Worm (Caenorhabditis elegans) whole organism, mixed stage, embryonic: Measurements from ENCODE around the gene srd-12.

ENCODE experiments used
- bed-3 ChIP-seq: fragments of 200-800 bp; sonication (Bioruptor generic); optimal IDR thresholded peaks from 3 replicates; lab custom pipeline; 2018; ENCODE audit warnings: mild to moderate bottlenecking, missing genetic modification characterization, moderate library complexity, missing compliant biosample characterization
- ceh-39 ChIP-seq: fragments of 150-350 bp; optimal IDR thresholded peaks from 2 replicates; lab custom pipeline; 2014; ENCODE audit warnings: missing biosample characterization, missing genetic modification characterization
- elt-1 ChIP-seq: sonication (generic microtip); optimal IDR thresholded peaks from 2 replicates; lab custom pipeline; 2017; ENCODE audit warnings: missing genetic modification characterization, mild to moderate bottlenecking, missing compliant biosample characterization, antibody characterized with exemption, moderate library complexity, borderline replicate concordance; ENCODE audit not compliant: insufficient read depth
- lin-13 ChIP-seq: fragments of 150-350 bp; optimal IDR thresholded peaks from 2 replicates; lab custom pipeline; 2014; ENCODE audit warnings: missing biosample characterization, missing genetic modification characterization
- lsy-2 ChIP-seq: fragments of 150-350 bp; optimal IDR thresholded peaks from 2 replicates; lab custom pipeline; 2014; ENCODE audit warnings: missing biosample characterization, missing genetic modification characterization
- mab-5 ChIP-seq: fragments of 150-350 bp; optimal IDR thresholded peaks from 2 replicates; lab custom pipeline; 2014; ENCODE audit warnings: missing biosample characterization, missing genetic modification characterization
- nhr-2 ChIP-seq: fragments of 150-350 bp; optimal IDR thresholded peaks from 2 replicates; lab custom pipeline; 2014; ENCODE audit warnings: missing biosample characterization, missing genetic modification characterization
- nhr-76 ChIP-seq: sonication (generic microtip); optimal IDR thresholded peaks from 2 replicates; lab custom pipeline; 2017; ENCODE audit warnings: missing biosample characterization, missing genetic modification characterization
- pha-4 ChIP-seq: fragments of 150-350 bp; optimal IDR thresholded peaks from 2 replicates; lab custom pipeline; 2018; ENCODE audit warnings: missing biosample characterization, missing genetic modification reagents, missing genetic modification characterization
- sem-2 ChIP-seq: fragments of 200-800 bp; sonication (Bioruptor generic); optimal IDR thresholded peaks from 2 replicates; lab custom pipeline; 2018; ENCODE audit warnings: mild to moderate bottlenecking, missing genetic modification characterization, missing compliant biosample characterization
- snpc-4 ChIP-seq: fragments of 150-350 bp; optimal IDR thresholded peaks from 2 replicates; lab custom pipeline; 2014; ENCODE audit warnings: missing biosample characterization, missing genetic modification characterization
- sptf-1 ChIP-seq: sonication (generic microtip); optimal IDR thresholded peaks from 2 replicates; lab custom pipeline; 2017; ENCODE audit warnings: mild to moderate bottlenecking, missing genetic modification characterization, moderate library complexity, missing compliant biosample characterization
- tbx-8 ChIP-seq: fragments of 200-800 bp; sonication (Bioruptor generic); optimal IDR thresholded peaks from 2 replicates; lab custom pipeline; 2018; ENCODE audit warnings: mild to moderate bottlenecking, missing genetic modification characterization, moderate library complexity, missing compliant biosample characterization
- unc-62 ChIP-seq: fragments of 150-350 bp; optimal IDR thresholded peaks from 2 replicates; lab custom pipeline; 2014; ENCODE audit warnings: missing biosample characterization, missing genetic modification reagents, missing genetic modification characterization

DNA sequence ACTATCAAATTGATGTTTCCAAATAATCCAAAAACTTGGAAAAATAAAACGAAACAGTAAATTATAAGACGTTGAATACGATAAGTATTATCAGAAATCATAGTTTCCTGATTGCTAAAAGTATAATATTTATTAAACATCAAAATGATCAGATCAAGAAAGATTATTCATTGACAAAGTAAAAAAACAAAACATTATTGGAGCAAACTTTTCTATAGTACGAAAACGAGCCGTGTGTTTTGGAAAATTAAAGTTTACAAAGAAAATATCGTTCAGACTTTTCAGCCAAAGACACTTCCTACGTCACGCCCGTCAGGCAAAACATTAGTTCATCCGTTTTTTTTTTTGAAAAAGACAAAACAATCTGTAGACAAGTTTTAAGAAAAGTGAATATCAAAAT lies 6.3 kb downstream of the srd-12 start, which contains the start of gene srsx-15:
- TF ChIP-seq lin-13 (no peak), unc-62 (no peak), mab-5 (tag; lab: Kevin White, UChicago) (no peak), sem-2 (GFP tag; lab: Kevin White, UChicago) (no peak), snpc-4 (no peak), sptf-1 (tag; lab: Kevin White, UChicago) (no peak), lsy-2 (no peak), elt-1 (tag; lab: Kevin White, UChicago) (no peak), bed-3 (GFP tag; lab: Kevin White, UChicago) (no peak), nhr-76 (tag; lab: Kevin White, UChicago) (no peak), ceh-39 (tag; lab: Kevin White, UChicago) (no peak), nhr-2 (tag; lab: Kevin White, UChicago) (no peak), pha-4 (tag; lab: Kevin White, UChicago) (no peak), tbx-8 (GFP tag; lab: Kevin White, UChicago) (no peak)
